Fruit fly (Drosophila melanogaster): Measurements from ENCODE around the gene Mettl2.

The Mettl2 gene

DNA sequence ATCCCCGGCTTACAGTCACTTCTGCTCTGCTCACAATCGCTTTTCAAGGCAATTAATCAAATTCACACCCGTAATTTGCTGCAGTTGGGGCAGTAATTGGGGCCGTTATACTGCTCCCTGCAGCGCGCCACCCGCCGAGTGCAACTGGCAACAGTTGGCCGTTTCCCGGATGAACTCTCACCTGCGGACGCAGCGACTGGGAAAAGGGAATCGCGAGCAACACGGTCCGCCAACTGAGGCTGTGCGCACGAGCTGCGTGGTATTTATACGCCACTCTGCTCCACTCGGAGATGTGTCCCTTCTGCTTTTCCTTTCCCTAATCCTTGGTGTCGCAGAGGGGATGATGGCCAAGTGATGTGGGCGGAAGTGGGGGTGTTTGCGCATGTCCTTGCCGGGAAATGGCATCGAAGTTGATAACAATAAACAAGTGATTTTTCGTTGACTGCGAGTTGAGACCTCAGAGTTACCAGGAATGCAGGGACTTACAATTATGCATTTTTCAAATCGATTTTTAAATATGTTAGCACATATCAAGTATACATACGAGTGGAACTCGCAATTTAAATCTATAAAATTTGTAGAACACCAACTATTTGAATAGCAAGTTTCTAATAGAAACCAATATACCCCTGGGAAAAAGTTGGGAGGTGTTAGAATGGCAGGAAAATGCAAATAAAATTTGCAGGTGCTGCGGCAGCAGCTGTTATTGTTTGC, 9.8 kb downstream of the Mettl2 start, which contains the start of gene GC:
TSS of gene GC (minus strand) at position 238 of the 714 bp plus-strand sequence.
- no peak for TF ChIP-seq CG8301 (tag; optimal IDR thresholded peaks at IDR 0.05)
- no peak for TF ChIP-seq Snoo (tag; optimal IDR thresholded peaks at IDR 0.05)
- TF ChIP-seq CG14655 (GFP tag; optimal IDR thresholded peaks at IDR 0.05) = no peak
- no peak for TF ChIP-seq CG32121 (GFP tag; IDR thresholded peaks at IDR 0.05)
- TF ChIP-seq CG9948 (tag; optimal IDR thresholded peaks at IDR 0.05) = no peak
- TF ChIP-seq Pif1A (GFP tag; optimal IDR thresholded peaks at IDR 0.05) = no peak
- peak; percentile 6 for TF ChIP-seq CG15710 (tag; optimal IDR thresholded peaks at IDR 0.05)
- TF ChIP-seq Ets98B (GFP tag; IDR thresholded peaks at IDR 0.05) = 0 out of 2 replicates have a peak, but pooled peaks have one; percentile 10
- TF ChIP-seq CG34367 (tag; optimal IDR thresholded peaks at IDR 0.05) = peak; percentile 13
- TF ChIP-seq CG8159 (tag; optimal IDR thresholded peaks at IDR 0.05) = no peak
- no peak for TF ChIP-seq D1 (tag; optimal IDR thresholded peaks at IDR 0.05)
- TF ChIP-seq CG12605 (GFP tag; IDR thresholded peaks at IDR 0.05) = peak; percentile 39; the same call in 1 of the 2 replicates

DNA sequence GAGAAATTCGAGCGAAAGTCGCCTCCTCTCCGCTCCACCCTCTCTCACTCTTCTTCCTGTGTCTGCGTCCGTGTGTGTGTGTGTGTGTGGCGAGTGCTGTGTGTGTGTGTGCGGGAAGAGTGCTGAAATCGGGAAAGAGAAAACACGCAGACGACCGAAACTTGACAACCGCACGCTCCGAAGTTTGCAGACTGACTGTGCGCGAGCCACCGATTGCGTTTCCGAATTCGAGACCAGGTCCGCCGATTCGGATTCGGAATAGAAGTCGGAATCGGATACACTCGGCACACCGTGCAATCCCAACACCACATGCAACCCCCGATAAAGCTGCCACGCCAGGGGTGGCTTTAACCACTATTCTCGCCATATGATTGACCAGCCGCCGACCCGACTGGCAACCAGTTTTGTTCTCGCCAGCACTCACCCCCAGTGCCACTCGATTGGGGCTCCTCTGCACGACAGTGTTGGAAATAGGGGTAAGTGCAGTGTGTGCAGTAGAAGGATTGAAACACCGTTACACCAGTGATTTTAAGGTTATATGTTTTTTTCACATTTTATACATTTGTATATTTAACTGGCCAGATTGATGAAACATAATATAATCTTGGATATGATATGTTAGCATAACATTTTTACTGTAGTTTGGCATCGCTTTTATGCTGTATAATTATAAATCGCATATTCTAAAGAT, 10.7 kb downstream of the Mettl2 start, which contains the start of gene CG13928:
TSS of gene CG13928 (minus strand) at position 202 of the 691 bp plus-strand sequence.
- TF ChIP-seq CG13204 (GFP tag; optimal IDR thresholded peaks at IDR 0.05) (peak; percentile 25), CG4496 (GFP tag; IDR thresholded peaks at IDR 0.05) (no peak)

DNA sequence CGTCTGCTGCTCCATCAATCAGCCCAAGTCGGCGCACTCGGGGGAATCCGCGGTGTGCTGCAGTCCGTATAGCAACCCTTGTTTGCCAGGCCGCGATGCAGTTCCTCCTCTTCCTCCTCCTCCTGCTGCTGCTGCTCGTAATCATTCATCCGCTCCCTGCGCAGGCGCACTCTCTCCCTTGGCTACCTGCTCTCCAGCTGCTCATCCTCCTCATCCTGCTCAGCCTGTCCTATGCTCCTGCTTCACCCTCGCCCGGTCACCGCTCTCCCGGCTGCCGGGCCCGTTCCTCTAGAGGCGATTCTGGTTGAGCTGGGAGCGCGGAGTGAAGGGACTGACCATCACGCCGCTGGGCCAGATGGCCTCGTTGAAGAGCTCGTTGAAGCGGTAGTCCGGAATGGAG, 12.1 kb downstream of the Mettl2 start:
- TF ChIP-seq D1 (tag; optimal IDR thresholded peaks at IDR 0.05) (no peak), CG13204 (GFP tag; optimal IDR thresholded peaks at IDR 0.05) (peak; percentile 12)

DNA sequence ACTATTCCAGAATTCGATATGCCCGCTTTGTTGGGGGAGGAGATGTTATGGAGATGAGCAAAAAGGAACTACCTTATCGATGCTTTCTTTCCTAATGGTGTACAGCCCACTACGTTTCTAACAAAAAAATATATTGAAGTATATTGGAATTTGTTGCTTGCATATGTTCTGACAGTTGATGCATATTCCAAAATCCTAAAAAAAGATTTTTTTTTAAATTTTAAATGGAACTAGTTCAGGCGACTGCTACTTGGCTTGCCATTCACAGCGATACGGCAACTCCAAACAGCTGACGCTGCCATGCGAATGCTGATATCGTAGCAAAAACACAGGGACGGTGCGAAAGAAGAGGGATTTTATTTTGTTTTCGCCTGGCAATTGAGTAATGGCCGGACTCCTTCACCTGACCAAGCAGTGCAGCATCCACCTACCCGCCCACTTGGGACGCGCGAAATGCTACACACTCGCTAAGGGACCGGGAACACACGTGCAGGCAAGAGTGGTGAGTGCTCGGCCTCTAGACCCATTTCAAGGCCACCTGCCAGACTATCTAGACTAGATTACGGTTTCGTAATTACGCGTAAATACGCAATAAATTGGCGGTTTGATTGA, 20.8 kb downstream of the Mettl2 start, which contains the start of the genes CG13926, ABCB7 and CG33230:
TSS of gene CG13926 (minus strand) at position 43 of the 612 bp plus-strand sequence.
TSS of gene ABCB7 (plus strand) at position 299 of the 612 bp plus-strand sequence.
TSS of gene CG33230 (plus strand) at position 299 of the 612 bp plus-strand sequence.
- TF ChIP-seq CG8159 (tag; optimal IDR thresholded peaks at IDR 0.05) = peak; percentile 23
- TF ChIP-seq CG32121 (GFP tag; IDR thresholded peaks at IDR 0.05) = no peak
- no peak for TF ChIP-seq CG12605 (GFP tag; IDR thresholded peaks at IDR 0.05)
- TF ChIP-seq CG10348 (GFP tag; IDR thresholded peaks at IDR 0.05) = no peak
- no peak for TF ChIP-seq CG14655 (GFP tag; optimal IDR thresholded peaks at IDR 0.05)
- no peak for TF ChIP-seq Pif1A (GFP tag; optimal IDR thresholded peaks at IDR 0.05)
- no peak for TF ChIP-seq CG34367 (tag; optimal IDR thresholded peaks at IDR 0.05)
- 0 out of 2 replicates have a peak, but pooled peaks have one; percentile 17 for TF ChIP-seq Ets98B (GFP tag; IDR thresholded peaks at IDR 0.05)
- TF ChIP-seq CG4496 (GFP tag; IDR thresholded peaks at IDR 0.05) = no peak
- no peak for TF ChIP-seq CG17806 (tag; optimal IDR thresholded peaks at IDR 0.05)
- TF ChIP-seq EcR (GFP tag; optimal IDR thresholded peaks at IDR 0.05) = no peak
- peak; percentile 6 for TF ChIP-seq CG15710 (tag; optimal IDR thresholded peaks at IDR 0.05)

DNA sequence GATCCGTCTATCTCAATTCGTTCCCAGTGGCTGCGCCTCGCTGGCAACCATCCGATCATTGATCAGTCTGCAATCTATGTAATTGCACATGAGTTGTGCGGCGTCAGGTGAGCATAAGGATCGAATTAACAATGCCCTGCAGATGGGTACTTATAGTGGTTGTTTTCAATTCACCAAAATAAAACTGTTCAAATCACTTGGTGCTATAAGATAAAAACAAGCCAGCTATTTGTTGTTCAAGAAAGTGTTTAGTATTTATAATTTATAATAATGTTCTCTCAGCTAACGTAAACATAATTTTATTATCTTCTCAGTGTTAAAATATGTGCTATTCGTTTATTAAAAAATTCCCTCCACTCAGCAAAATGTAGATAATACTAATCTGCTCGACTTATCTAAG, 23.3 kb downstream of the Mettl2 start, which contains the start of gene CG12105:
TSS of gene CG12105 (minus strand) at position 101 of the 400 bp plus-strand sequence.
- no peak for TF ChIP-seq CG15710 (tag; optimal IDR thresholded peaks at IDR 0.05)
- no peak for TF ChIP-seq CG10348 (GFP tag; IDR thresholded peaks at IDR 0.05)
- TF ChIP-seq Snoo (tag; optimal IDR thresholded peaks at IDR 0.05) = no peak
- TF ChIP-seq CG12605 (GFP tag; IDR thresholded peaks at IDR 0.05) = no peak
- no peak for TF ChIP-seq Pif1B (GFP tag; optimal IDR thresholded peaks at IDR 0.05)
- TF ChIP-seq rn (GFP tag; IDR thresholded peaks at IDR 0.05) = no peak
- no peak for TF ChIP-seq CG14655 (GFP tag; optimal IDR thresholded peaks at IDR 0.05)
- TF ChIP-seq CG8159 (tag; optimal IDR thresholded peaks at IDR 0.05) = no peak
- no peak for TF ChIP-seq CG32121 (GFP tag; IDR thresholded peaks at IDR 0.05)
- no peak for TF ChIP-seq CG8301 (tag; optimal IDR thresholded peaks at IDR 0.05)
- no peak for TF ChIP-seq CG34367 (tag; optimal IDR thresholded peaks at IDR 0.05)
- TF ChIP-seq CG13204 (GFP tag; optimal IDR thresholded peaks at IDR 0.05) = no peak
- no peak for TF ChIP-seq CG4496 (GFP tag; IDR thresholded peaks at IDR 0.05)
- TF ChIP-seq gl (tag; optimal IDR thresholded peaks at IDR 0.05) = no peak
- no peak for TF ChIP-seq CG9948 (tag; optimal IDR thresholded peaks at IDR 0.05)
- TF ChIP-seq fd96Ca (GFP tag; IDR thresholded peaks at IDR 0.05) = no peak
- no peak for TF ChIP-seq Ets98B (GFP tag; IDR thresholded peaks at IDR 0.05)

DNA sequence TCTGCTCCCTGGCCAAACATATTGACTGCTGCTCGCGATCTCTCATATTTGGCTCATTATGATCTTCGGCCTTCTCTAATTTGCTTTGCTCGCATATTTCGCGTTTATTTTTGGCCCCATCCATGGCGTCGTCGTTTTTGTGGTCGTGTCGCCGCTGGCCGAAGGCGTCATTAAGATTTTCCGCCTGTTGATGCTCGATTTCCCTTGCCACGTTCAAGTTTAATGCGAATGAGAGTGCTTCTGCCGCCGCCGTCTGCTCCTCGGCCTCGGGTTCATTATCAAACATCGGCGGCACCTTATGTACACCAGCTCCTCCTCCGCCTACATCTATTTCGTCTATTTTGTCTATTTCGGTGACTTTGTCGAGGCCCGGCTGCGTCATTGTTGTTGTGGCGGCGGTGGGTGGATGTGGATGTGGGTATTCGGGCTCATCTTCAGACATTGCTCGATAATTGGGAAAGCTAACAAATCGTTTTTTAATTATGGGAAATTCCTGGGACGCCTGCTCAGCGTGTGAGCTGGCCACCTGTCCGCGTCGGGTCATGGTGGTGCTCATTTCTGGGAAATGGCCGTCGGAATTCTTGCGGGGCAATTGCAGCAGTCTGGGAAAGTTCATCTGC, 24.5 kb downstream of the Mettl2 start:
- TF ChIP-seq EcR (GFP tag; optimal IDR thresholded peaks at IDR 0.05) (no peak), Pif1B (GFP tag; optimal IDR thresholded peaks at IDR 0.05) (no peak), Snoo (tag; optimal IDR thresholded peaks at IDR 0.05) (no peak), CG9948 (tag; optimal IDR thresholded peaks at IDR 0.05) (no peak)

Data from whole organism, pupa.